Fruit fly (Drosophila melanogaster) whole organism: ENCODE measurements around the gene CG14314.

Experiments
- EcR ChIP-seq, 2 experiments: fragments of >200 bp; optimal IDR thresholded peaks; 2 replicates each; lab custom pipeline; 2017; ENCODE audit warnings: missing biosample characterization in 2 of 2, missing genetic modification characterization in 2 of 2, missing genetic modification reagents in 2 of 2
- pan ChIP-seq: fragments of >200 bp; optimal IDR thresholded peaks from 2 replicates; lab custom pipeline; 2017
- usp ChIP-seq: fragments of >200 bp; optimal IDR thresholded peaks from 2 replicates; lab custom pipeline; 2017; ENCODE audit warnings: missing biosample characterization, missing genetic modification characterization, mixed read lengths

dm6 chr3R:18166261-18166720, 49.7 kb upstream of the CG14314 start:
- TF ChIP-seq EcR (GFP tag; optimal IDR thresholded peaks at IDR 0.05; lab: Kevin White, UChicago), result no peak
- no peak for TF ChIP-seq usp (GFP tag; lab: Kevin White, UChicago)
- TF ChIP-seq pan, result no peak
